Worm (Caenorhabditis elegans): Measurements from ENCODE around the gene Y41E3.19.

DNA sequence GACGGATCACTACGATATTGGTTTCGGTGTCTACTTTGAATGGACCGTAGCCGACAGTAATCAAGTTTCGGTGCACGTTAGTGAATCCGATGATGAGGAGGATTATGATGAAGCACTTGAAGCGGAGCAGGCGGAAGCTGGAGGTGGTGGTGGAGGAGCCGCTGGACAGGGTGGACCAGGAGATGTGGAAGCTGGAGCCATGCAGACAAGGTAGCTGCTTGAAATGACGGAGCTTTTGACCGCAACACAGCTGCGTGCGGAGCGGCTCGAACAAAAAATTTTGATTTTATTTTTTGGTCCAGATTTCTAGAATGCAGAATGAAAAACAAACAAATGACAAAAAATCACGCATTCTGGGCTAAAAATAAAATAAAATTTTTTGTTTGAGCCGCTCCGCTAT lies 31.5 kb upstream of the Y41E3.19 start:
- TF ChIP-seq him-1 (tag; optimal IDR thresholded peaks at IDR 0.05) (no peak), dao-5 (tag; optimal IDR thresholded peaks at IDR 0.05) (no peak), W03F9.2 (tag; optimal IDR thresholded peaks at IDR 0.05) (no peak)

All from whole organism, L4/young adult.